Worm (Caenorhabditis elegans) whole organism, young adult: ENCODE measurements around the gene F27E5.9.
A peak's percentile ranks its signal among the peaks of the same experiment; 100 is the strongest.

Experiments
- B0336.3 ChIP-seq: fragments of 200-800 bp; sonication (Bioruptor generic); IDR thresholded peaks from 2 replicates; pipeline ENCODE4 v1.3.6; 2022; ENCODE audit warnings: missing genetic modification characterization, missing compliant biosample characterization
- C06A6.2 ChIP-seq: fragments of 200-800 bp; sonication (Bioruptor generic); conservative IDR thresholded peaks from 2 replicates; pipeline ENCODE4 v1.3.6; 2022; ENCODE audit warnings: missing genetic modification characterization, missing compliant biosample characterization
- F10E7.11 ChIP-seq: sonication (generic microtip); optimal IDR thresholded peaks from 2 replicates; lab custom pipeline; 2017; ENCODE audit warnings: mild to moderate bottlenecking, missing genetic modification characterization, moderate library complexity, missing compliant biosample characterization
- F22D6.2 ChIP-seq: sonication (generic microtip); optimal IDR thresholded peaks from 2 replicates; lab custom pipeline; 2016; ENCODE audit warnings: mild to moderate bottlenecking, missing genetic modification characterization, missing compliant biosample characterization
- T26A5.8 ChIP-seq: sonication (generic microtip); optimal IDR thresholded peaks from 2 replicates; lab custom pipeline; 2016; ENCODE audit warnings: missing genetic modification characterization, missing compliant biosample characterization
- Y53F4B.3 ChIP-seq: fragments of 200-800 bp; sonication (Bioruptor generic); IDR thresholded peaks from 2 replicates; pipeline ENCODE4 v1.3.6; 2022; ENCODE audit warnings: missing genetic modification reagents, missing genetic modification characterization, missing compliant biosample characterization
- Y53G8AR.9 ChIP-seq: fragments of 200-800 bp; sonication (Bioruptor generic); conservative IDR thresholded peaks from 2 replicates; pipeline ENCODE4 v1.3.6; 2022; ENCODE audit warnings: missing genetic modification reagents, missing genetic modification characterization, missing compliant biosample characterization
- Y56A3A.18 ChIP-seq: fragments of 200-800 bp; sonication (Bioruptor generic); IDR thresholded peaks from 2 replicates; pipeline ENCODE4 v1.3.6; 2022; ENCODE audit warnings: missing genetic modification reagents, missing genetic modification characterization, missing compliant biosample characterization
- Y79H2A.3 ChIP-seq: fragments of 200-800 bp; sonication (Bioruptor generic); conservative IDR thresholded peaks from 2 replicates; pipeline ENCODE4 v1.3.6; 2022; ENCODE audit warnings: missing genetic modification reagents, missing genetic modification characterization, missing compliant biosample characterization
- attf-3 ChIP-seq: fragments of 200-800 bp; sonication (Bioruptor generic); conservative IDR thresholded peaks from 2 replicates; pipeline ENCODE4 v1.3.6; 2022; ENCODE audit warnings: missing genetic modification reagents, missing genetic modification characterization, missing compliant biosample characterization
- attf-5 ChIP-seq: fragments of 200-800 bp; sonication (Bioruptor generic); optimal IDR thresholded peaks from 2 replicates; lab custom pipeline; 2018; ENCODE audit warnings: mild to moderate bottlenecking, missing genetic modification characterization, missing compliant biosample characterization
- bed-1 ChIP-seq: fragments of 200-800 bp; sonication (Bioruptor generic); IDR thresholded peaks from 2 replicates; pipeline ENCODE4 v1.3.6; 2022; ENCODE audit warnings: missing genetic modification reagents, missing genetic modification characterization, missing compliant biosample characterization
- cebp-1 ChIP-seq, 2 experiments: fragments of 200-800 bp in 1 of 2; sonication (Bioruptor generic) in 1 of 2; sonication (generic microtip) in 1 of 2; IDR thresholded peaks in 1 of 2; optimal IDR thresholded peaks in 1 of 2; 2 replicates each; pipeline versions ENCODE4 v1.3.6 to Lab custom; 2017 to 2022; ENCODE audit warnings: missing compliant biosample characterization in 2 of 2, missing genetic modification characterization in 2 of 2, mild to moderate bottlenecking in 1 of 2, missing genetic modification reagents in 1 of 2, moderate library complexity in 1 of 2
- cebp-2 ChIP-seq: fragments of 200-800 bp; sonication (Bioruptor generic); IDR thresholded peaks from 2 replicates; pipeline ENCODE4 v1.3.6; 2022; ENCODE audit warnings: missing genetic modification characterization, missing compliant biosample characterization
- ceh-58 ChIP-seq: fragments of 200-800 bp; sonication (Bioruptor generic); IDR thresholded peaks from 2 replicates; pipeline ENCODE4 v1.3.6; 2022; ENCODE audit warnings: missing genetic modification characterization, missing compliant biosample characterization
- ceh-79 ChIP-seq: sonication (generic microtip); optimal IDR thresholded peaks from 2 replicates; lab custom pipeline; 2017; ENCODE audit warnings: mild to moderate bottlenecking, missing genetic modification characterization, missing compliant biosample characterization
- chd-7 ChIP-seq: sonication (generic microtip); optimal IDR thresholded peaks from 2 replicates; lab custom pipeline; 2016; ENCODE audit warnings: mild to moderate bottlenecking, missing genetic modification characterization, moderate library complexity, missing compliant biosample characterization
- dox-1 ChIP-seq: fragments of 200-800 bp; sonication (Bioruptor generic); IDR thresholded peaks from 2 replicates; pipeline ENCODE4 v1.3.6; 2022; ENCODE audit warnings: missing genetic modification reagents, missing genetic modification characterization, missing compliant biosample characterization
- dpl-1 ChIP-seq: fragments of 150-350 bp; optimal IDR thresholded peaks from 2 replicates; lab custom pipeline; 2014; ENCODE audit warnings: missing biosample characterization, missing genetic modification reagents, missing genetic modification characterization
- efl-1 ChIP-seq: fragments of 150-350 bp; optimal IDR thresholded peaks from 2 replicates; lab custom pipeline; 2014; ENCODE audit warnings: missing biosample characterization, missing genetic modification reagents, missing genetic modification characterization
- fkh-3 ChIP-seq: sonication (generic microtip); optimal IDR thresholded peaks from 2 replicates; lab custom pipeline; 2016; ENCODE audit warnings: mild to moderate bottlenecking, missing genetic modification characterization, missing compliant biosample characterization
- gei-17 ChIP-seq: fragments of 200-800 bp; sonication (Bioruptor generic); optimal IDR thresholded peaks from 2 replicates; lab custom pipeline; 2018; ENCODE audit warnings: mild to moderate bottlenecking, missing genetic modification characterization, missing compliant biosample characterization
- hlh-12 ChIP-seq: sonication (generic microtip); optimal IDR thresholded peaks from 2 replicates; lab custom pipeline; 2016; ENCODE audit warnings: missing genetic modification characterization, missing compliant biosample characterization
- hlh-26 ChIP-seq: fragments of 200-800 bp; sonication (Bioruptor generic); conservative IDR thresholded peaks from 2 replicates; pipeline ENCODE4 v1.3.6; 2022; ENCODE audit warnings: missing genetic modification reagents, missing genetic modification characterization, missing compliant biosample characterization
- hmg-1.2 ChIP-seq: fragments of 200-800 bp; sonication (Bioruptor generic); IDR thresholded peaks from 2 replicates; pipeline ENCODE4 v1.3.6; 2022; ENCODE audit warnings: missing genetic modification reagents, missing genetic modification characterization, missing compliant biosample characterization
- hmg-20 ChIP-seq: fragments of 200-800 bp; sonication (Bioruptor generic); IDR thresholded peaks from 2 replicates; pipeline ENCODE4 v1.3.6; 2022; ENCODE audit warnings: missing genetic modification reagents, missing genetic modification characterization, missing compliant biosample characterization
- lag-1 ChIP-seq: fragments of 200-800 bp; sonication (Bioruptor generic); IDR thresholded peaks from 2 replicates; pipeline ENCODE4 v1.3.6; 2022; ENCODE audit warnings: missing genetic modification reagents, missing genetic modification characterization, missing compliant biosample characterization
- let-526 ChIP-seq: fragments of 200-800 bp; sonication (Bioruptor generic); IDR thresholded peaks from 2 replicates; pipeline ENCODE4 v1.3.6; 2022; ENCODE audit warnings: missing genetic modification reagents, missing genetic modification characterization, missing compliant biosample characterization
- lin-40 ChIP-seq: sonication (generic microtip); optimal IDR thresholded peaks from 2 replicates; lab custom pipeline; 2016; ENCODE audit warnings: missing genetic modification characterization, mild to moderate bottlenecking, missing compliant biosample characterization, missing genotype, missing genetic modification reagents
- madf-6 ChIP-seq: fragments of 200-800 bp; sonication (Bioruptor generic); IDR thresholded peaks from 2 replicates; pipeline ENCODE4 v1.3.6; 2022; ENCODE audit warnings: missing genetic modification reagents, missing genetic modification characterization, missing compliant biosample characterization
- madf-8 ChIP-seq: fragments of 200-800 bp; sonication (Bioruptor generic); conservative IDR thresholded peaks from 2 replicates; pipeline ENCODE4 v1.3.6; 2022; ENCODE audit warnings: missing genetic modification reagents, missing genetic modification characterization, missing compliant biosample characterization
- mcd-1 ChIP-seq: fragments of 200-800 bp; sonication (Bioruptor generic); IDR thresholded peaks from 2 replicates; pipeline ENCODE4 v1.3.6; 2022; ENCODE audit warnings: missing genetic modification reagents, missing genetic modification characterization, missing compliant biosample characterization
- nfya-1 ChIP-seq: sonication (generic microtip); optimal IDR thresholded peaks from 2 replicates; lab custom pipeline; 2017; ENCODE audit warnings: antibody characterized with exemption, missing compliant biosample characterization, missing genetic modification characterization, borderline replicate concordance; ENCODE audit not compliant: insufficient read depth
- nfya-2 ChIP-seq: fragments of 200-800 bp; sonication (Bioruptor generic); IDR thresholded peaks from 2 replicates; pipeline ENCODE4 v1.3.6; 2022; ENCODE audit warnings: missing genetic modification reagents, missing genetic modification characterization, missing compliant biosample characterization
- nhr-179 ChIP-seq: sonication (generic microtip); optimal IDR thresholded peaks from 2 replicates; lab custom pipeline; 2016; ENCODE audit warnings: mild to moderate bottlenecking, missing genetic modification characterization, missing compliant biosample characterization
- nhr-27 ChIP-seq: fragments of 200-800 bp; sonication (Bioruptor generic); optimal IDR thresholded peaks from 2 replicates; lab custom pipeline; 2018; ENCODE audit warnings: mild to moderate bottlenecking, missing genetic modification characterization, moderate library complexity, missing compliant biosample characterization
- rcor-1 ChIP-seq: fragments of 200-800 bp; sonication (Bioruptor generic); IDR thresholded peaks from 2 replicates; pipeline ENCODE4 v1.3.6; 2022; ENCODE audit warnings: missing genetic modification reagents, missing genetic modification characterization, missing compliant biosample characterization
- sdz-38 ChIP-seq: sonication (generic microtip); optimal IDR thresholded peaks from 2 replicates; lab custom pipeline; 2016; ENCODE audit warnings: missing genotype, missing genetic modification characterization, missing compliant biosample characterization
- sea-2 ChIP-seq: fragments of 200-800 bp; sonication (Bioruptor generic); IDR thresholded peaks from 2 replicates; pipeline ENCODE4 v1.3.6; 2022; ENCODE audit warnings: missing genetic modification characterization, missing compliant biosample characterization
- snpc-1.1 ChIP-seq: sonication (generic microtip); optimal IDR thresholded peaks from 2 replicates; lab custom pipeline; 2017; ENCODE audit warnings: missing genetic modification characterization, mild to moderate bottlenecking, missing compliant biosample characterization, antibody characterized with exemption, moderate library complexity, missing genotype, missing genetic modification reagents; ENCODE audit not compliant: insufficient read depth
- snpc-3.4 ChIP-seq: sonication (generic microtip); optimal IDR thresholded peaks from 2 replicates; lab custom pipeline; 2017; ENCODE audit warnings: missing genetic modification characterization, mild to moderate bottlenecking, missing compliant biosample characterization, antibody characterized with exemption, moderate library complexity, missing genotype, missing genetic modification reagents
- somi-1 ChIP-seq: fragments of 200-800 bp; sonication (Bioruptor generic); optimal IDR thresholded peaks from 2 replicates; lab custom pipeline; 2018; ENCODE audit warnings: mild to moderate bottlenecking, missing genetic modification characterization, missing compliant biosample characterization
- tbx-9 ChIP-seq: sonication (generic microtip); optimal IDR thresholded peaks from 2 replicates; lab custom pipeline; 2016; ENCODE audit warnings: borderline replicate concordance, missing genetic modification characterization, inconsistent platforms, missing compliant biosample characterization
- unc-62 ChIP-seq: fragments of 150-350 bp; optimal IDR thresholded peaks from 2 replicates; lab custom pipeline; 2014; ENCODE audit warnings: missing biosample characterization, missing genetic modification reagents, missing genetic modification characterization
- ztf-26 ChIP-seq: sonication (generic microtip); optimal IDR thresholded peaks from 2 replicates; lab custom pipeline; 2017; ENCODE audit warnings: missing genetic modification characterization, missing compliant biosample characterization

F27E5.9 gene

DNA sequence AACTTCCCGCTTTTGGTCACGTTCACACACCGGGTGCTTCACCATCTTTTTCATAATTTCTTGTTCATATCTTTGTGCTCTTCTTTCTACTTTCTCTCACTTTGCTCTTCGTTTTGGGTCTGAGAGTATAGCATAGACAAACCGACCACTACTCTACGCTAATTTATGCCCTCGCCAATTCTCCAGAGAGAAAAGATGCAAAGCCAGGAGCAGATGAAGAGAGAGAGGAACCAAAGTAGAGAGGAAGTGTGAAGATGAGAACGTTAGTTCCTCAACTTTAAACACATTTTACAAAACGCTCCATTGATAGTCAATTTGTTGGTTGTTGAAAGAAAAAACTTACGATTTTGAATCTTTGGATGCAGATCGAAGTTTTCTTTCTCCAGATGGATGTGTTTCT, 33.0 kb downstream of the F27E5.9 start (continued):
- TF ChIP-seq F22D6.2 (tag; lab: Kevin White, UChicago) (no peak), mcd-1 (GFP tag; lab: Robert Waterston, UW) (no peak)

DNA sequence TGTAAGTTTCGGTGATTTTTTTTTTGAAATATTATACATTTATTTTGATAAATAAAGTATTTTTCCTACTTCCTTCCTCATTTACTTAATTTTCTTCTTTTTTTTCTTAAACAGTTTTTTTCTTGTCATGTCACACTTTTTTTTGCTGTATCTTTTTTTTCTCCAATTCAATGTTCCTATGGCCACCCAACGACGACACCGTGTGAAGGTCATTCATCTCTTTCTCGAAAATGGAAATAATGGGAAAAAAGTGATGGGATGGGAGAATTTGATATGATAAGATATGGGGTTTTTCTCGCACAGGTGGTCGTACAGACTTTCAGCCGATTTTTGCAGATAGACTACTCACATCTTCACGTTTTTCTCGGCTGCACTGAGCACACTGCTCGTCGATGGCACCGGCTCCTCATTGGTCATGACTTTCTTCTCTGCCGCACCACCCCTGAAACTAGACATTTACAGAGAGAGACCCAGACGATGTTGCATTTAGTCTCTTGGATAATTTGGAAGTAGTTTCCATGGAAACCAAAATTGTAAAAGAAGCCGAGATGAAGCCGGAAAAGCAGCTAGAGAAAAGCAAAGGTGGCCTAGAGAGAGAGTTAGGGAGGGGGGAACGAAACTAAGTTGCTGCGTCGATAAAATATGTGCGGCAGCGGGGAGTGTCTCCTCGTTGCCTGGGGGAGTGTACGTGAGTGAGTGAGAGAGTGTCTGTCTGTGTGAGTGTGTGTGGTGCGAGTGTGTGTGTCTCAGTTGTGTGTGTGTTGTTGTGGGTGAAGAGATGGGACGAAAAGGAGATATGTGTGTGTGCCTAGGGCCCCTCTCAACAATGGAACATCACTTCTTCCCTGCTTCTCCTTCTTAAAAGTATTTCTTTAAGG, 34.4 kb downstream of the F27E5.9 start, which contains the start of gene daf-19:
Gene daf-19, minus strand, starts transcription at position 442 of the 878 bp plus-strand sequence.
- TF ChIP-seq rcor-1 (GFP tag; lab: Robert Waterston, UW) = 0 out of 2 replicates have a peak, but pooled peaks have one; percentile 29
- peak; percentile 23 for TF ChIP-seq lin-40 (tag; lab: Kevin White, UChicago)
- TF ChIP-seq hlh-26 (GFP tag; lab: Robert Waterston, UW) = no peak
- no peak for TF ChIP-seq ceh-58
- TF ChIP-seq efl-1 (GFP tag; lab: Kevin White, UChicago) = no peak
- no peak for TF ChIP-seq nfya-2 (GFP tag; lab: Robert Waterston, UW)
- no peak for TF ChIP-seq tbx-9
- TF ChIP-seq Y79H2A.3 (GFP tag; lab: Robert Waterston, UW) = no peak
- TF ChIP-seq cebp-1 (GFP tag; IDR thresholded peaks at IDR 0.05; lab: Robert Waterston, UW) = no peak
- TF ChIP-seq cebp-1 (tag; optimal IDR thresholded peaks at IDR 0.05; lab: Kevin White, UChicago) = peak; percentile 64
- no peak for TF ChIP-seq Y53G8AR.9 (GFP tag; lab: Robert Waterston, UW)
- TF ChIP-seq madf-6 = peak; percentile 23; the same call in 1 of the 2 replicates
- TF ChIP-seq Y56A3A.18 (GFP tag; lab: Robert Waterston, UW) = no peak
- no peak for TF ChIP-seq fkh-3 (tag; lab: Kevin White, UChicago)
- TF ChIP-seq C06A6.2 (GFP tag; lab: Robert Waterston, UW) = no peak
- TF ChIP-seq chd-7 (tag; lab: Kevin White, UChicago) = peak; percentile 40
- no peak for TF ChIP-seq F10E7.11
- no peak for TF ChIP-seq snpc-1.1
- TF ChIP-seq let-526 (GFP tag; lab: Robert Waterston, UW) = no peak
- no peak for TF ChIP-seq ceh-79 (tag; lab: Kevin White, UChicago)
- no peak for TF ChIP-seq hlh-12
- TF ChIP-seq somi-1 = no peak
- peak; percentile 64; the same call in 1 of the 2 replicates for TF ChIP-seq hmg-1.2
- TF ChIP-seq hmg-20 (GFP tag; lab: Robert Waterston, UW) = no peak
- no peak for TF ChIP-seq nfya-1
- no peak for TF ChIP-seq sdz-38 (tag; lab: Kevin White, UChicago)
- TF ChIP-seq B0336.3 (GFP tag; lab: Robert Waterston, UW) = 0 out of 2 replicates have a peak, but pooled peaks have one; percentile 21
- peak; percentile 57 for TF ChIP-seq dox-1 (GFP tag; lab: Robert Waterston, UW)
- peak; percentile 38 for TF ChIP-seq attf-5 (GFP tag; lab: Kevin White, UChicago)
- no peak for TF ChIP-seq Y53F4B.3 (GFP tag; lab: Robert Waterston, UW)
- no peak for TF ChIP-seq madf-8 (GFP tag; lab: Robert Waterston, UW)
- TF ChIP-seq snpc-3.4 (tag; lab: Kevin White, UChicago) = no peak
- TF ChIP-seq sea-2 = no peak
- TF ChIP-seq dpl-1 = no peak
- TF ChIP-seq nhr-27 = no peak
- peak; percentile 6 for TF ChIP-seq ztf-26
- TF ChIP-seq bed-1 (GFP tag; lab: Robert Waterston, UW) = no peak
- no peak for TF ChIP-seq cebp-2 (GFP tag; lab: Robert Waterston, UW)
- no peak for TF ChIP-seq unc-62 (GFP tag; lab: Kevin White, UChicago)
- TF ChIP-seq attf-3 (GFP tag; lab: Robert Waterston, UW) = no peak
- TF ChIP-seq lag-1 (GFP tag; lab: Robert Waterston, UW) = no peak
- no peak for TF ChIP-seq T26A5.8
- TF ChIP-seq nhr-179 (tag; lab: Kevin White, UChicago) = no peak
- no peak for TF ChIP-seq gei-17
